Worm (Caenorhabditis elegans) whole organism, dauer: Measurements from ENCODE around the gene Y38F1A.4.

Experiments
- unc-62 ChIP-seq: sonication (generic microtip); optimal IDR thresholded peaks from 2 replicates; lab custom pipeline; 2017; ENCODE audit warnings: missing biosample characterization, missing genetic modification reagents, missing genetic modification characterization

The Y38F1A.4 gene

DNA sequence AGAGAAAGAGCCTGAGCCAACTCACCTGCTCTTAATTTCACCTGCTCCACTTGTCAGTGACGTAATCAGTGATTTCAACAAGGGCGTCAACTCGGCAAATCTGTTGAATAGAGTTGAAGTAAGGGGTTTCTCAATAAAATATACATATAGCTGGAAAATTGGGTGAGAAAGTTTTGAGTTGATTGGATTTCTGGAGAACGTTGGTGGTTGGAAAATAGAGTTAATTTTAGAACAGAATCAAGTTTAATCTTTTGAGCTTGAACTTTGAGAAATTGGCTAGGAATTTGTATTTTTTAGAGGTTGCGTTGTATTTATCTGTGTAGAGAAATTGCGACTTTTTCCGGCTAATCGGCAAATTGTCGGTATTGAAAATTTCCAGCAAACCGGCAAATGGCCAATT is at the start of gene Y38F1A.4:
TSS of gene Y38F1A.4 (minus strand) at position 101 of the 400 bp plus-strand sequence.
- no peak for TF ChIP-seq unc-62 (GFP tag; lab: Kevin White, UChicago)

DNA sequence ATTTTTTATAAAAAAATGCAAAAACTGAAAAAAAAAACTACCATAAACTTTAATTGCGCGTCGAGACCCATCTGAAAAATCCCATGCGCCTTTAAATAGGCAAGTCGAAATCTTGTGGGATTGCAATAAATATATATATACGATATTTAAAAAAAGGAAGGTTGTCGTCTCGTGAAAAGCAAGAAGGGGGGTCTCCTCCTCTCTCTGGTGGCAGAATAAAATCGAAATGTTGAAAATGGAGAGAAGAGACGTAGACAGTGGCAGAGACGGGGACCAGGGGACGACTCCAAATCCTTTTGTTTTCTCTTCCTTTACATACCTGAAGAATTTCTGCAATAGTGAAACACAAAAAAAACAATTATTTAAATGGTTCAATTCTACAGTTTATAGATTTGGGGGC is 44.4 kb upstream of the Y38F1A.4 start, which contains the start of gene F18A11.5:
TSS of gene F18A11.5 (minus strand) at position 321 of the 400 bp plus-strand sequence.
- TF ChIP-seq unc-62 (GFP tag; lab: Kevin White, UChicago) = no peak

DNA sequence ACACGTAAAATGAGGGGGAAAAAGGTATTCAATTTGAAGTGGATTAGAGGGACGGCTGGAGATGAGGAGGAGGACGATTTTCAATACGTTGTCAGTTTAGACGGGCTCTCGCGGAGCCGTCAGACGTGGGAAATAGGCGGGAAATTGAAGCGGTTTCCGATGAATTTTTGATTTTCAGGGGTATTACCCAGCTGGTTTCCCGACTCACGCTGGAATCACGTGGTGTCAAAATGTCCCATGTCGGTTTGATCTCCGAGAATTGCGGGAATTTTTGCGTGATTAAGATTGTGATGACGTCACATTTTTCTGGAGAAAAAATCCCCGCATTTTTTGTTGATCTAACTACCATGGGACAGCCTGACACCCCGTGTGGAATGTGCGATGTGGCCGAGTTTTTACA is 43.2 kb upstream of the Y38F1A.4 start:
- no peak for TF ChIP-seq unc-62 (GFP tag; lab: Kevin White, UChicago)

DNA sequence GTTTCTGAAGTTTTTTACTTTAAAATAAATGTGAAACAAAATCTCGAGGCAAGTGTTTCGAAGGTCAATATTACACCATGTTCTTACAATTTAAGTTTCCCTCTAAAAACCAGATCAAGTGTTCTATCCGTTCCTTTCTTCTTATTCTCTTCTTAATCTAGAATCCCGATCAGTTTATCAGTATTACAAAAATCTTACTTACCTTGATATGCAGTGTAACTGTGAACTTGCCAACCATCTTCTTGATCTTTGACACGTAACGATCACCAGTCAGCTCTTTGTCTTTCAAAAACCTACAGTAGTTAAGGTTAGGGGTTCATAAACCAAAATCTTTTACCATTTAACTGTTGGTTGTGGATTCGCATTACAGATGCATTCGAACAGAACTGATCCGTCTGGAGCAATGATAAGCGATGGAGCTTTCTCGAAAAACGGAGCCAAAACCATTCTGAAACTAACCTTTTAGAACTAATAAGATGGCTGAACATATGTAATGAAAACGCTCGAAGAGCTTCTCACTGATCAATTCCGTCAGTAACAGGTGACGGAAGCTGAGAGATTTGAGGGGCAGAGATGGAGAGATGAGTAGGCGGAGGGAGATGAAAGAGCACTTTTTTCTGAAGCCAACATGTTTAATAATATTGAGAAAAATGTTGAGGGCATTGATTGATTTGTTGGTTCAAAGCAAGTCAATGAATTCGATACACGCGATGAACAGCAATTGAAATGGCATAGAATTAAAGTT is 38.4 kb upstream of the Y38F1A.4 start, which contains the start of gene oig-2:
TSS of gene oig-2 (minus strand) at position 448 of the 745 bp plus-strand sequence.
- no peak for TF ChIP-seq unc-62 (GFP tag; lab: Kevin White, UChicago)

DNA sequence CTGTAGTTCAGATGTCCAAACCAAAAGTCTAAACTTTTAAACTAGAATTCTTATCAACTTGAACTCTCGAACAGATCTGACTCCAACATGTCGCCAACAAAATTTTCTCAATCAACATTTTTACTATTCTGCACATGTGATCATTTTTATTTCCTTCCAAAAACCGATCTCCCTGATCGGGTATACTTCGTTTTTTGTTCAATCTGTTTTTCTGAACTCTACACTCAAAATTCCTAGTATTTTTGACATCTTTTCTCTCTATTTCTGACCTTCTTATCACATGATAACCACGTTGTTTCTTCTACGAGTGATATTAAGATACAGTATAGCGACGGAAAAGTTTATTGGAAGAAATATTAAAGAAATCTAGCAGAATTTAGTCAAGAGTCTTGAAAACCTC is 36.8 kb upstream of the Y38F1A.4 start:
- TF ChIP-seq unc-62 (GFP tag; lab: Kevin White, UChicago) = no peak

DNA sequence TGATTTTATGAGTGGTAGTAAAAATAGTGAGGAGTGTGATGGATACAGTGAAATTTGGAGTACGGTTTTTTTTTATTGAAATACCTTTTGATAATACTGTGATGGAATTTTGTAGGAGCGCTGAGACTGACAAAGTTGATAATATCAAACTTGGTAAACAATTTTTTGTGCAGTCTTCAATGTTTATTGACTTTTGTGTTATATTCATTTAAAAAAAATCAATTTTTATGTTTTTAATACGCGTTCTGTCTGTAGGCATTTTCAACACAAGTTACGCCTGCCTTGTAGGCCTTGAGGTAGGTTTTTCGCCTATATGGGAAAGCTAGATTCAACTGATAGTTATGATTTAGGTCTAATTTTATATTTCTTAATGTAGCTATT is 35.3 kb upstream of the Y38F1A.4 start:
- no peak for TF ChIP-seq unc-62 (GFP tag; lab: Kevin White, UChicago)

DNA sequence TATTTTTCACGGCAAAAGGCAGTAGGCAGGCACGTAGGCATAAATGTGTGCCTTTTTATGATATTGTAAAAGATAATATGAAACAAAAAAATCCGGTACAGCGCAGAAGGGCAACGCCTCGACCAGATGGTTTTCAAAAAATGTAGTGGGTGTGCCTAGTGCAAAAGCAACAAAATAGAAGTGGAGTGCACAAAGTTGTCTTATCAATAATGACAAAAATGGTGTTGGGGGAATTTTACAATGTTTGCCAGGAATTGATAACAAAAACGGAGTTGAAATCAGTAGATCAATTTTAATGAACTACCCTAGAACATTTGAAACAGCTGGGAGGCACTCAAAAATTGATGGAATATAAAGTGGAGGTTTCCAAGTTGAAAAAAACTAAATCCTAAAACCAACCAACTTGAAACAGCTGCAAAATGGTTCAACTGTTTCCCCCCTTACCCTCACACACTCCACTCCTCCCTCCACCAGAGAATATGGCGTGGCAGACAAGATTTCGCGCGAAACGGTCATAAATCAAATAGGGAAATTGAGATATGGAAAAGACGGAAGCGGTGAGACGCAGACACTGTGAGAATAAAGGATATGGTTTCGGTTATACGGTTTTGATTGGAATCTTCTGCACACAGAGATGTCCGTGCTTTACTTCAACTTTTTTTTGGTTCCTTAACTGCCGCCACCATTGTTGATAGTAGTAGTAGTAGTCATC is 34.8 kb upstream of the Y38F1A.4 start:
- TF ChIP-seq unc-62 (GFP tag; lab: Kevin White, UChicago) = no peak

DNA sequence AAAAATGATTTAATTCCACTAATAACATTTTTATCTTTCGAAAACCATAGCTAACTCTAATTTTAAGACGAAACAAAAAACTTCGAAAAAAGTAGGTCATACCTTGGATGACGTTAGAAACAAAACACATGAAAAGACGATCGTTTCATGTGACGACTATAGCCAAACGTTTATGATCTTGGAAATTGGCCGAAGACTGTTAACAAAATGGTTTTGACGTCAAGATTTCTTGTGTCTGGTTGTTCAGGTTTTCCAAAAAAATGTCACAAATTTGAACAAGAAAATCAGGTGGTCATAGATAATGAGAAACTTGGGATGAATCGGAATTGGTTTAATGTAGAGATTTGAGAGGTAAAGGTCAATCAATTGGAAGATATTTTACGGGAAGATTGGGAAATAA is 33.7 kb upstream of the Y38F1A.4 start:
- no peak for TF ChIP-seq unc-62 (GFP tag; lab: Kevin White, UChicago)

DNA sequence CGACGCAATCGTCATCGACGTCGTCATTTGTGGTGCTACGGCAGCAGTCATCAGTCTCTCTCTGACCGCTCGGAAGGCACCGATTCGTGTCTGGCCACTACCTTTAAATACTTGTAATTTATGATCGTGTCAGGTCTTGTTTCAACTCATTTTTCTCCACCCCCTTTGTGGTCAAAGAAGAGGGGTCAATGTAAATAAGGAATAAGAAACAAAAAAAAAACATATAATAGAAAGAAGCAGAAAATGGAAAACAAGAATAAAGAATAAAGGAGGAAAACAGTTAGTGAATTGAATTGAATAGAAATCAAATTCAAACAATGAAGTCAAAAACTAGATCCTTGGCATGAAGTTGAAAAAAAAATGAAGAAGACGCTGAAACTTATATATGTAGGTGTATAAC is 31.2 kb upstream of the Y38F1A.4 start, which contains the start of gene Y38F1A.8:
TSS of gene Y38F1A.8 (minus strand) at position 101 of the 400 bp plus-strand sequence.
- TF ChIP-seq unc-62 (GFP tag; lab: Kevin White, UChicago) = no peak

DNA sequence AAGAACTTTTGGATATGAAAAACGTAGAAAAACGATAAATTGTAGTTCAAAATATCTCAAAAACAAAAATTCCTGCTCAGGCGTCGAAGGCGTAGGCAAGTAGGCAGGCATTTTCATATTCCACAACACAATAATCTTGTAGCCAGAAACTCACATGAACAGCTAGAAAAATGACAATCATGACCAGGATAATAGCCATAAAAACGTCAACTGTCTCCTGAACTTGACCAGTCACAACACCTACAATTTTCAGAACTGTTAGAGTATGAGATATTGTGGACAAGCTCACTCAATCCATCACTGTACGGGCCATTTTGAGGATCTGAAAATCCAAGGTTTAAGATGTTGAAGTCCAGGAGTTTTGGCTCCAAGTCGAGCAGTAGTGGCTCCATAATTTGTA is 27.9 kb upstream of the Y38F1A.4 start, which contains the start of gene Y38F1A.7:
TSS of gene Y38F1A.7 (minus strand) at position 392 of the 400 bp plus-strand sequence.
- TF ChIP-seq unc-62 (GFP tag; lab: Kevin White, UChicago) = no peak

DNA sequence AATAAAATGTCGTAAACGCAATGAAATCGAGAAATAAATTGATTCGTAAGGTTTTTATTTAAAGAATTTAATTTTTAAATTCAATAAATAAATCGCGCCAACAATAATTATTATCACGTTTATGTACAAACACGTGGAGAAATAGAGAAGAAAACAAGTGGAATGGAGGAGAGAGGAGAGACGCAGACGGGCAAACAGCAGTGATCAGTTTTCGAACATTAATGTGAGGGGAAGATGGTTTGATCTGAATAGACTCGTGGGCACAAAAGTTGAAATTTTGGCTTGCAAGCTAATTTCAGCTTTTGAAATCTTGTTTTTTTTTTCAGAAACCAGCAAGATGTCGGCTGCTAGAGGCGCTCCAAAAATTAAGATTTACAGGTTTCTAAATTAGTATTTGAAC is 26.7 kb upstream of the Y38F1A.4 start, which contains the start of gene hphd-1:
TSS of gene hphd-1 (minus strand) at position 323 of the 400 bp plus-strand sequence.
- TF ChIP-seq unc-62 (GFP tag; lab: Kevin White, UChicago) = no peak

DNA sequence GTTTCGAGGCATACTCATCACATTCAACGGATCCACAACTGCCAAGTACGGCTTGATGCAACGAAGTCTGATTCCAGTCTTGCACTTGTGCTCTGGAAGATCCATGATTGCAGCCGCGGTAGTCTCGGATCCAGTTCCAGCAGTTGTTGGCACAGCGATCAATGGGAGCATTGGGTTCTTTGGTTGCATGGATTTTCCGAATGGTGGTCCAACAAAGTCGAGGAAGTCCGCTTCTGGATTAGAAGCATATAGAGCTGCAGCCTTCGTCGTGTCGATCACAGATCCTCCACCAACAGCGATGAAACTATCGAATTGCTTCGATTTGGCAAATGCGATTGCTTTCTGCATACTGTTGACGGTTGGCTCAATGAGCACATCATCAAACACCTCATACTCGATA is 25.8 kb upstream of the Y38F1A.4 start:
- TF ChIP-seq unc-62 (GFP tag; lab: Kevin White, UChicago) = no peak

DNA sequence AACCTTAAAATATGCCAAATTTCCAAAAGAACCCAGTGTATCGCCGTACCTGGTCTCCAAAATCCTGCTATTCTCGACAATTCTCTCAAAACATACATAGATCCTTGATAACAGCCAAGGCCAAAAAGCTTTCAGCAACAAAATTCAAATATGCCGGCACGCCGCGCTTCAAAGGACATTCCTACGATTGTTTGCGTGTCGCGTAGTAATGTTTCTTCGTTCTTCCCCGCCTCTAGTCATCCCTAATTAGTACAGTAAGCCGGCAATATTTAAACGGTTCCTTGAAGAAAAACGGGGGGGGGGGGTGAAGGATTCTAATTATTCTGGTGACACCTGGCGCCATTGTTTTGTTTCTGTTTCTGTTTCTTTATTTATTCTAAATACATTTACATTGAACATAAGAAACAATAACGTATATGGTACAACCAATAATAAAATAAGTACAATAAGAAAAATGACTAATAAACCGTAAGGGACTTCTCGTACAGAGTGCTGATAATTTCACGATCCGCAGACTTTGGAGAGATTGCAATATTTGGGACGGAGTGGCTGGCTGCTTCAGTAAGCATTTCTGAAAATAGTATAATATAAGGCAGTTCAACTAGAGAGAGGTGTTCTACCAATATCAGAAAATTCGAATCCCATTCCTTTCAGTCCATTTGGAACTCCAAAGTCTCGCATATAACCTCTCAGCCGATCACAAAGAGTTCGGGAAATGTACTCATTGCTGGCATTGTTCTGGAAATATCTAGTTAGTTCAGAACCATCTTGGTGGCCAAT is 24.7 kb upstream of the Y38F1A.4 start:
- no peak for TF ChIP-seq unc-62 (GFP tag; lab: Kevin White, UChicago)

DNA sequence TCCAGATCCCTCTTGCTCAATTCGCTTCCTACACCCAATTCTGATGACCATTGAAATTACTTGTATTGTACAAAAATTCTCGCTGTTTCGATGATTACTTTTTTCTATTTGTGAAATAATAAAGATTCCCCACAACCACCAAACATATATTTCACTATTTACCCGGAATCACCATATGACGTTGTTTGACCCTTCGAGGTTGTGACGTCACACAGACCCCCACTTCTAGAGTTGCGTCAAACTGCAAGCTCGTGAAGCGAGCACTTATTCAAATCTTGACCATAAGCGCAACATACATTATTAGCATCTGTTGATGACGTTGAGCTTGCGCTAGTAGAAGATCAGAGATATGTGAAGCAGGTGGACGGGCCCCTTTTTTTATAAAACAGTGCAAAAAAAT is 23.5 kb upstream of the Y38F1A.4 start:
- no peak for TF ChIP-seq unc-62 (GFP tag; lab: Kevin White, UChicago)

DNA sequence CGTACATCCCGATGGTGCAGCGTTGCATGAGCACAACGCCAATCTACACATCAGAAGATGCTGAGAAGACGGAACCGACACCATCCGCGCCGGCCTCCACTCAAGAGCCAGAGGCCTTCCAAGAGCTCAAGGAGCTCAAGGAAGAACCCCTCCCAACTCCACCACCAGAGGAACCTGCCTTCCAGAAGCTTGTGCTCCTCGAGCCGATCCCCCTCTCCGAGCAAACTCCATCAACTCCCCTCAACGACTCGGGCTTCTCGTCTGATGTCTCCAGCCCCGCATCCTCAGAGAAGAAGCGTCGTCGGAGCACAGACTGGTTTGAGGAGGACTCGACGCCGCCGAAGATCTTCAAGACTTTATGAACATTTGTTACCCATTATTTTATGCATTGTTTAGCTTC is 22.7 kb upstream of the Y38F1A.4 start:
- TF ChIP-seq unc-62 (GFP tag; lab: Kevin White, UChicago) = no peak

DNA sequence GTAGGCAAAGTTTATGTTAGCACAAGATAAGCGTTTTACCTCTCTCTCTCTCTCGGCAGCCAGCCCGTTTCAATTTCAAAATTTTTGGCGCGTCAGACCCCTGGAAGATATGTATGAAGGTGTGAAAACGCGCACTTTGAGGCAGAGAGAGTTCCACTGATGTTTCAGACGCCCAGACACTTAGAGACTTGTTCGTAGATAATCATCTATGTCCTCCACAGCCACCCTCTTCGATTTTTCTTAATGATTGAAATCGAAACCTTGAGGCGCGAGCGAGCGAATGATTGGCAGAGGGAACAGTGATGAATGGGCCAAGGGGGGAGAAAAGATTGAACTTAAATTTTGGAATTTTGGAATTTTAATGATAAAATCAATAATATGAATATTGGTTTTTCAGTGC is 22.1 kb upstream of the Y38F1A.4 start:
- TF ChIP-seq unc-62 (GFP tag; lab: Kevin White, UChicago) = no peak
